Worm (Caenorhabditis elegans): Measurements from ENCODE around the gene asg-2.

The asg-2 gene

DNA sequence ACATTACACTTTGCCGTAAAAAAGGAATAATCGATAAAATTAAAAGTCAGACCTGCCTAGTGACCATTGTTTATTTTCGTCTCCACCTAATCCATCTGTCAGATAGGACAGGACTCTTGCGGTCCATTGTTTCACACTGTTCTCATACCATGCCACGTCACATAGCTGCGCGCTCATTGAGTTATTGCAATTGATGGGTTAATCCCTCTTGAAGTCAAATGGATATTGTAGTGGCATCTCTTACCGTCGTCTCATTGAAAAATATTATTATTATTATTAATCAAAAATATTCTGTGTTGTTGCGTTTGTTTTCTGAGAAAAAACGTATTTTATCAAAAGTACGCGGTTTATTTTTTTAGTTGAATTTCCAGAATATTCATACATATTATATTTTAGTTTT lies 47.1 kb downstream of the asg-2 start:
- no peak for TF ChIP-seq nhr-77 (tag; optimal IDR thresholded peaks at IDR 0.05)
- TF ChIP-seq mab-9 (GFP tag; IDR thresholded peaks at IDR 0.05), result no peak
- TF ChIP-seq fos-1 (tag; optimal IDR thresholded peaks at IDR 0.05), result no peak
- no peak for TF ChIP-seq C04F5.9 (tag; optimal IDR thresholded peaks at IDR 0.05)
- TF ChIP-seq rnt-1 (tag; optimal IDR thresholded peaks at IDR 0.05), result no peak
- no peak for TF ChIP-seq fkh-10 (GFP tag; optimal IDR thresholded peaks at IDR 0.05)
- TF ChIP-seq aly-2 (tag; optimal IDR thresholded peaks at IDR 0.05), result no peak
- no peak for TF ChIP-seq efl-3 (GFP tag; optimal IDR thresholded peaks at IDR 0.05)
- no peak for TF ChIP-seq jun-1 (tag; optimal IDR thresholded peaks at IDR 0.05)
- no peak for TF ChIP-seq lin-39 (tag; optimal IDR thresholded peaks at IDR 0.05)
- TF ChIP-seq hlh-17 (GFP tag; optimal IDR thresholded peaks at IDR 0.05; ENCODE audit: borderline replicate concordance), result no peak
- no peak for TF ChIP-seq egl-13 (tag; optimal IDR thresholded peaks at IDR 0.05)
- TF ChIP-seq ceh-90 (tag; optimal IDR thresholded peaks at IDR 0.05), result no peak
- TF ChIP-seq hlh-4 (tag; optimal IDR thresholded peaks at IDR 0.05), result no peak
- no peak for TF ChIP-seq blmp-1 (tag; optimal IDR thresholded peaks at IDR 0.05)
- no peak for TF ChIP-seq snu-23 (GFP tag; optimal IDR thresholded peaks at IDR 0.05)

DNA sequence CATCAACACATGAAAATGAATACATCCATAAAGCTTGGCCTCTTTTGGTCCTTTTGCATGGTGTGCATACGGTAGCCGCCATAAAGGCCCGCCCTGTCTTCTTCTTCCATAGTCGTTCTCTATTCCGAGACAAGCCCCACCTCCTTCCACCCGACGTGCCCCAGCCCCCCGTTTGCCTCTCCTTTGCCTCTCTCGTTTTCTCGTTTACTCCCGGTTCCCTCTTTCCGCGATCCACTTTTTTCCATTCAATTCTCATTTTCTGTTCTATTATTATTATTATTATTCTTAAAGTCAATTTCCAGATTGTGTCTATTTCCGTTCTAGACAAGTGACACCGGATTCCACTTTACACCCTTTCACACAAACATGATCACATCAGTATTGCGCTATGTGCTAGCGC lies 48.3 kb downstream of the asg-2 start, which contains the start of gene unc-6:
TSS of gene unc-6 (plus strand) at position 301 of the 400 bp plus-strand sequence.
- TF ChIP-seq lin-14 (GFP tag; optimal IDR thresholded peaks at IDR 0.05), result no peak
